Fruit fly (Drosophila melanogaster): ENCODE results near the gene Ir7d.

Gene Ir7d

dm6 chrX:7893411-7894122 is 14.9 kb upstream of the Ir7d start, which contains the start of the genes CG45089, ND-MNLL and p115 (continued):
- peak; percentile 85 for TF ChIP-seq YL-1 (GFP tag; optimal IDR thresholded peaks at IDR 0.05)
- TF ChIP-seq CG7928 (GFP tag; optimal IDR thresholded peaks at IDR 0.05), result peak; percentile 82
- peak; percentile 62 for TF ChIP-seq CG4424 (GFP tag; optimal IDR thresholded peaks at IDR 0.05)
- no peak for TF ChIP-seq CG4360 (GFP tag; IDR thresholded peaks at IDR 0.05)
- peak; percentile 38 for TF ChIP-seq Six4 (GFP tag; optimal IDR thresholded peaks at IDR 0.05)
- TF ChIP-seq CG31441 (GFP tag; IDR thresholded peaks at IDR 0.05), result peak; percentile 64
- peak; percentile 51 for TF ChIP-seq sisA (GFP tag; IDR thresholded peaks at IDR 0.05)
- peak; percentile 46; the same call in 1 of the 2 replicates for TF ChIP-seq al (GFP tag; IDR thresholded peaks at IDR 0.05)
- TF ChIP-seq Dref (GFP tag; IDR thresholded peaks at IDR 0.05), result peak; percentile 66
- TF ChIP-seq mam (GFP tag; optimal IDR thresholded peaks at IDR 0.05), result peak; percentile 56
- no peak for TF ChIP-seq MTF-1 (GFP tag; optimal IDR thresholded peaks at IDR 0.05; ENCODE audit: borderline replicate concordance)
- TF ChIP-seq Meics (GFP tag; optimal IDR thresholded peaks at IDR 0.05), result peak; percentile 33
- peak; percentile 37; the same call in 1 of the 2 replicates for TF ChIP-seq Awh (GFP tag; IDR thresholded peaks at IDR 0.05)
- TF ChIP-seq CG1647 (GFP tag; optimal IDR thresholded peaks at IDR 0.05), result no peak
- TF ChIP-seq HLH54F (GFP tag; optimal IDR thresholded peaks at IDR 0.05), result peak; percentile 18
- peak; percentile 3 for TF ChIP-seq ewg (GFP tag; optimal IDR thresholded peaks at IDR 0.05)
- TF ChIP-seq sd (tag; optimal IDR thresholded peaks at IDR 0.05), result peak; percentile 13
- peak; percentile 43 for TF ChIP-seq NfI (GFP tag; optimal IDR thresholded peaks at IDR 0.05)
- TF ChIP-seq zfh1 (GFP tag; IDR thresholded peaks at IDR 0.05), result peak; percentile 55; the same call in 1 of the 3 replicates
- peak; percentile 43 for TF ChIP-seq corto (GFP tag; optimal IDR thresholded peaks at IDR 0.05)
- TF ChIP-seq CG4328 (GFP tag; optimal IDR thresholded peaks at IDR 0.05), result peak; percentile 63
- peak; percentile 69 for TF ChIP-seq phol (tag; optimal IDR thresholded peaks at IDR 0.05)
- peak; percentile 25; the same call in 1 of the 2 replicates for TF ChIP-seq CG9215 (GFP tag; IDR thresholded peaks at IDR 0.05)
- TF ChIP-seq CG6765 (GFP tag; optimal IDR thresholded peaks at IDR 0.05), result peak; percentile 30
- TF ChIP-seq Fer1 (GFP tag; optimal IDR thresholded peaks at IDR 0.05), result peak; percentile 63
- TF ChIP-seq CG3995 (GFP tag; optimal IDR thresholded peaks at IDR 0.05), result peak; percentile 86
- 0 out of 2 replicates have a peak, but pooled peaks have one; percentile 31 for TF ChIP-seq CG1024 (GFP tag; IDR thresholded peaks at IDR 0.05)
- TF ChIP-seq HLHmδ (GFP tag; optimal IDR thresholded peaks at IDR 0.05), result no peak
- peak; percentile 36 for TF ChIP-seq CG4820 (GFP tag; optimal IDR thresholded peaks at IDR 0.05)
- TF ChIP-seq CG3281 (GFP tag; optimal IDR thresholded peaks at IDR 0.05), result peak; percentile 53
- TF ChIP-seq CG5245 (GFP tag; optimal IDR thresholded peaks at IDR 0.05), result peak; percentile 15
- peak; percentile 66 for TF ChIP-seq CG12155 (GFP tag; optimal IDR thresholded peaks at IDR 0.05)
- TF ChIP-seq shn (GFP tag; optimal IDR thresholded peaks at IDR 0.05), result peak; percentile 14
- TF ChIP-seq CG2712 (tag; optimal IDR thresholded peaks at IDR 0.05), result peak; percentile 81
- no peak for TF ChIP-seq trh (GFP tag; optimal IDR thresholded peaks at IDR 0.05)
- peak; percentile 20 for TF ChIP-seq fu2 (GFP tag; optimal IDR thresholded peaks at IDR 0.05)
- no peak for TF ChIP-seq pan (optimal IDR thresholded peaks at IDR 0.05)
- peak in 1 of 2 experiments; percentile 20 for TF ChIP-seq pan (GFP tag; optimal IDR thresholded peaks at IDR 0.05 in 1 of 2, IDR thresholded peaks at IDR 0.05 in 1 of 2)
- TF ChIP-seq CG12071 (GFP tag; optimal IDR thresholded peaks at IDR 0.05), result no peak
- peak; percentile 62 for TF ChIP-seq CG9817 (tag; optimal IDR thresholded peaks at IDR 0.05)
- TF ChIP-seq Rfx (GFP tag; IDR thresholded peaks at IDR 0.05), result peak; percentile 71; the same call in 1 of the 2 replicates
- peak; percentile 66 for TF ChIP-seq CG15514 (GFP tag; optimal IDR thresholded peaks at IDR 0.05)
- peak; percentile 58 for TF ChIP-seq CG16813 (GFP tag; IDR thresholded peaks at IDR 0.05; ENCODE audit: partially characterized antibody)
- TF ChIP-seq stc (GFP tag; IDR thresholded peaks at IDR 0.05), result no peak
- TF ChIP-seq CG9932 (GFP tag; IDR thresholded peaks at IDR 0.05), result peak; percentile 84
- TF ChIP-seq Max (GFP tag; optimal IDR thresholded peaks at IDR 0.05), result peak; percentile 57
- TF ChIP-seq vfl (GFP tag; optimal IDR thresholded peaks at IDR 0.05), result peak; percentile 45
- TF ChIP-seq Med (GFP tag), result peak; percentile 86
- TF ChIP-seq inv (GFP tag; IDR thresholded peaks at IDR 0.05; ENCODE audit: partially characterized antibody), result peak; percentile 61
